Worm (Caenorhabditis elegans): ENCODE results near the gene acox-1.5.

DNA sequence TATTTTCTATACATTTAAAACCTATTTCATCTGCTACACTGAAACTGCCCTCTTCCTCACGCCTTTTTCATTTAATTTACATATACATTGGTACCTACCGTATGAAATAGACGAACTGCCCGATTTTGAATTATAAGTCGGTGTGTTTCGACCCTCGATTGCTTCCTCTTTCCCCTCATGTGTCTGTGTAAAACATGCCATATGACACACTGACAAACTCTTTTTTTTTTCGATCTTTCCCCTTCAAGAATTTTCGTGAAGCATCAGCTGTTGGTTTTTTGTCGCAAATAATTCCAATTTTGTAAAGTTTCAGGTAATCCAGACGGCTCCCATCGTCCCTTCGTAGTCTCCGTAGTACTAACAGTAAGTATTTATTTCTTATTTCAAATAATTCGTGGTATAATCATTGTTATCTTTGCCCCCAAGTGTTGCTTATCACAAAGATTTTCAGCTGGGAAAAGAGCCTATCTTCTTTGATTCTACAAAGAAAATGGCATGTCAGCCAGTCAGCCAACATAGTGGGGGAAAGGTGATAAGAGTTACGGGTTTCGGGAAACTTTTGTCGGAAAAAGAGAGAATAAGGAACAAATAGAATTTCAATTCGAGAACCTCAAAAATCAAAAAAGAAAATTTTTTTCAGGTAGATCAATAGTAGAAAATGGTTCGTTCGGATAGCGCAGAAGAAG lies 30.0 kb upstream of the acox-1.5 start:
- TF ChIP-seq him-1 (tag; optimal IDR thresholded peaks at IDR 0.05) (no peak), dao-5 (tag; optimal IDR thresholded peaks at IDR 0.05) (no peak)

Measured in whole organism, L4/young adult.